Worm (Caenorhabditis elegans) whole organism, midembryonic: ENCODE measurements around the gene pals-22.

Source experiments
- T22C8.4 ChIP-seq: fragments of 200-800 bp; sonication (Bioruptor generic); IDR thresholded peaks from 2 replicates; pipeline ENCODE4 v1.3.6; 2022; ENCODE audit warnings: missing genetic modification characterization, missing compliant biosample characterization
- flt-1 ChIP-seq: fragments of 200-800 bp; sonication (Bioruptor generic); IDR thresholded peaks from 2 replicates; pipeline ENCODE4 v1.3.6; 2022; ENCODE audit warnings: missing genetic modification characterization, missing compliant biosample characterization
- klf-2 ChIP-seq: fragments of 200-800 bp; sonication (Bioruptor generic); conservative IDR thresholded peaks from 2 replicates; pipeline ENCODE4 v1.3.6; 2022; ENCODE audit warnings: missing genetic modification reagents, missing genetic modification characterization, missing compliant biosample characterization
- med-1 ChIP-seq: sonication (generic microtip); optimal IDR thresholded peaks from 2 replicates; lab custom pipeline; 2017; ENCODE audit warnings: missing genetic modification characterization, mild to moderate bottlenecking, missing compliant biosample characterization, antibody characterized with exemption, missing genetic modification reagents; ENCODE audit not compliant: insufficient read depth
- ztf-23 ChIP-seq: fragments of 200-800 bp; sonication (Bioruptor generic); IDR thresholded peaks from 2 replicates; pipeline ENCODE4 v1.3.6; 2022; ENCODE audit warnings: missing genetic modification reagents, missing genetic modification characterization, missing compliant biosample characterization

- TF ChIP-seq ztf-23 (GFP tag; lab: Robert Waterston, UW) = no peak
- no peak for TF ChIP-seq med-1
- no peak for TF ChIP-seq flt-1
- TF ChIP-seq klf-2 = no peak
- no peak for TF ChIP-seq T22C8.4 (GFP tag; lab: Robert Waterston, UW)
Measured at ce11 chrIII:159149-159548, 26.9 kb downstream of the pals-22 start.
